Worm (Caenorhabditis elegans): Measurements from ENCODE around the gene let-19.
A peak's percentile ranks its signal among the peaks of the same experiment; 100 is the strongest.

- TF ChIP-seq lin-39 (tag; optimal IDR thresholded peaks at IDR 0.05) (no peak), ztf-11 (tag; optimal IDR thresholded peaks at IDR 0.05) (no peak), nhr-129 (tag; optimal IDR thresholded peaks at IDR 0.05) (peak; percentile 41), nhr-237 (tag; optimal IDR thresholded peaks at IDR 0.05) (no peak), nhr-77 (tag; optimal IDR thresholded peaks at IDR 0.05) (no peak), lin-13 (GFP tag; optimal IDR thresholded peaks at IDR 0.05) (peak; percentile 5), sma-3 (GFP tag; optimal IDR thresholded peaks at IDR 0.05) (no peak), snpc-4 (tag; optimal IDR thresholded peaks at IDR 0.05) (no peak), aly-2 (tag; optimal IDR thresholded peaks at IDR 0.05) (no peak), lsy-2 (tag; optimal IDR thresholded peaks at IDR 0.05) (peak in 1 of 2 experiments; percentile 40), egl-27 (tag; optimal IDR thresholded peaks at IDR 0.05) (peak; percentile 38)
These were observed 30.3 kb upstream of the let-19 start for ce11 chrII:8740326-8740949.

Data from whole organism, L2 larva.